Fruit fly (Drosophila melanogaster) whole organism, embryonic: ENCODE data around the gene CG34408.

Experiments
- Atf3 ChIP-seq: fragments of 200-800 bp; sonication (Bioruptor generic); optimal IDR thresholded peaks from 3 replicates; lab custom pipeline; 2016; ENCODE audit warnings: missing biosample characterization, missing genetic modification characterization
- Bdp1 ChIP-seq: fragments of 200-800 bp; sonication (Bioruptor generic); optimal IDR thresholded peaks from 3 replicates; lab custom pipeline; 2016; ENCODE audit warnings: missing biosample characterization, missing genetic modification characterization
- CG10565 ChIP-seq: fragments of 200-800 bp; sonication (Bioruptor generic); optimal IDR thresholded peaks from 3 replicates; lab custom pipeline; 2016; ENCODE audit warnings: missing biosample characterization, mild to moderate bottlenecking, missing genetic modification characterization
- CG11456 ChIP-seq: fragments of 200-800 bp; sonication (Bioruptor generic); IDR thresholded peaks from 3 replicates; pipeline ENCODE4 v1.3.6; 2022; ENCODE audit warnings: missing biosample characterization, missing genetic modification characterization
- CG13424 ChIP-seq: fragments of 200-800 bp; sonication (Bioruptor generic); optimal IDR thresholded peaks from 2 replicates; lab custom pipeline; 2019; ENCODE audit warnings: missing biosample characterization, mild to moderate bottlenecking, missing genetic modification characterization, moderate library complexity
- CG14050 ChIP-seq: fragments of 200-800 bp; sonication (Bioruptor generic); IDR thresholded peaks from 3 replicates; pipeline ENCODE4 v1.3.6; 2022; ENCODE audit warnings: missing biosample characterization, missing genetic modification characterization
- CG15514 ChIP-seq: fragments of 200-800 bp; sonication (Bioruptor generic); optimal IDR thresholded peaks from 3 replicates; lab custom pipeline; 2017; ENCODE audit warnings: missing biosample characterization, missing genetic modification characterization, mild to moderate bottlenecking, moderate library complexity, missing genetic modification reagents
- CG17612 ChIP-seq: fragments of 200-800 bp; sonication (Bioruptor generic); IDR thresholded peaks from 2 replicates; pipeline ENCODE4 v1.3.6; 2022; ENCODE audit warnings: missing biosample characterization, missing genetic modification characterization
- CG1792 ChIP-seq: fragments of 200-800 bp; sonication (Bioruptor generic); optimal IDR thresholded peaks from 2 replicates; lab custom pipeline; 2016; ENCODE audit warnings: missing biosample characterization, missing genetic modification characterization
- CG30403 ChIP-seq: fragments of 200-800 bp; sonication (Bioruptor generic); optimal IDR thresholded peaks from 3 replicates; lab custom pipeline; 2016; ENCODE audit warnings: missing biosample characterization, missing genetic modification characterization
- CG32767 ChIP-seq: fragments of 200-800 bp; sonication (Bioruptor generic); IDR thresholded peaks from 2 replicates; pipeline ENCODE4 v1.3.6; 2022; ENCODE audit warnings: missing biosample characterization, missing genetic modification characterization
- CG34224 ChIP-seq: fragments of 200-800 bp; sonication (Bioruptor generic); IDR thresholded peaks from 3 replicates; pipeline ENCODE4 v1.3.6; 2022; ENCODE audit warnings: missing biosample characterization, missing genetic modification characterization; ENCODE audit not compliant: partially characterized antibody
- CG3847 ChIP-seq: fragments of 200-800 bp; sonication (Bioruptor generic); IDR thresholded peaks from 2 replicates; pipeline ENCODE4 v1.3.6; 2022; ENCODE audit warnings: missing biosample characterization, missing genetic modification characterization
- CG4617 ChIP-seq: fragments of 200-800 bp; sonication (Bioruptor generic); optimal IDR thresholded peaks from 3 replicates; lab custom pipeline; 2016; ENCODE audit warnings: missing biosample characterization, missing genetic modification characterization, borderline replicate concordance
- CG5953 ChIP-seq: fragments of 200-800 bp; sonication (Bioruptor generic); IDR thresholded peaks from 2 replicates; pipeline ENCODE4 v1.3.6; 2022; ENCODE audit warnings: missing biosample characterization, missing genetic modification characterization
- CG6854 ChIP-seq: fragments of 200-800 bp; sonication (Bioruptor generic); optimal IDR thresholded peaks from 3 replicates; lab custom pipeline; 2017; ENCODE audit warnings: missing biosample characterization, mild to moderate bottlenecking, missing genetic modification characterization
- CG8388 ChIP-seq: fragments of 200-800 bp; sonication (Bioruptor generic); optimal IDR thresholded peaks from 2 replicates; lab custom pipeline; 2019; ENCODE audit warnings: missing biosample characterization, mild to moderate bottlenecking, missing genetic modification characterization, moderate library complexity
- CHES-1-like ChIP-seq: fragments of 200-800 bp; sonication (Bioruptor generic); optimal IDR thresholded peaks from 2 replicates; lab custom pipeline; 2016; ENCODE audit warnings: missing biosample characterization, missing genetic modification characterization
- CTCF ChIP-seq: fragments of 200-800 bp; sonication (Bioruptor generic); optimal IDR thresholded peaks from 2 replicates; lab custom pipeline; 2017; ENCODE audit warnings: missing biosample characterization, mild to moderate bottlenecking, missing genetic modification characterization, moderate library complexity
- CkIIα-i1 ChIP-seq: fragments of 200-800 bp; sonication (Bioruptor generic); IDR thresholded peaks from 2 replicates; pipeline ENCODE4 v1.3.6; 2022; ENCODE audit warnings: missing biosample characterization, missing genetic modification characterization
- D19A ChIP-seq: fragments of 200-800 bp; optimal IDR thresholded peaks from 3 replicates; lab custom pipeline; 2019; ENCODE audit warnings: missing biosample characterization, mild to moderate bottlenecking, missing genetic modification characterization, moderate library complexity
- Deaf1 ChIP-seq: fragments of 200-800 bp; optimal IDR thresholded peaks from 3 replicates; lab custom pipeline; 2019; ENCODE audit warnings: missing biosample characterization, mild to moderate bottlenecking, missing genetic modification characterization, moderate library complexity
- Dll ChIP-seq: fragments of 200-800 bp; sonication (Bioruptor generic); IDR thresholded peaks from 4 replicates; pipeline ENCODE4 v1.3.6; 2022; ENCODE audit warnings: missing biosample characterization, missing genetic modification characterization; ENCODE audit not compliant: partially characterized antibody
- Dp ChIP-seq: fragments of 200-800 bp; sonication (Bioruptor generic); optimal IDR thresholded peaks from 2 replicates; lab custom pipeline; 2018; ENCODE audit warnings: missing biosample characterization, mild to moderate bottlenecking, missing genetic modification characterization, moderate library complexity
- Eip74EF ChIP-seq, 2 experiments: fragments of 200-800 bp in 1 of 2; fragments of >200 bp in 1 of 2; sonication (Bioruptor generic) in 1 of 2; optimal IDR thresholded peaks; 2 replicates each; lab custom pipeline; 2017 to 2019; ENCODE audit warnings: missing biosample characterization in 2 of 2, missing genetic modification characterization in 2 of 2, mild to moderate bottlenecking in 1 of 2, moderate library complexity in 1 of 2
- HHEX ChIP-seq: fragments of 200-800 bp; sonication (Bioruptor generic); optimal IDR thresholded peaks from 3 replicates; lab custom pipeline; 2017; ENCODE audit warnings: missing biosample characterization, mild to moderate bottlenecking, missing genetic modification characterization, missing genetic modification reagents
- HLHmδ ChIP-seq: fragments of 200-800 bp; sonication (Bioruptor generic); optimal IDR thresholded peaks from 2 replicates; lab custom pipeline; 2018; ENCODE audit warnings: missing biosample characterization, mild to moderate bottlenecking, missing genetic modification characterization, moderate library complexity
- Hey ChIP-seq: fragments of 200-800 bp; sonication (Bioruptor generic); optimal IDR thresholded peaks from 3 replicates; lab custom pipeline; 2018; ENCODE audit warnings: missing biosample characterization, mild to moderate bottlenecking, missing genetic modification characterization
- Max ChIP-seq: fragments of 200-800 bp; sonication (Bioruptor generic); optimal IDR thresholded peaks from 2 replicates; lab custom pipeline; 2016; ENCODE audit warnings: missing biosample characterization, mild to moderate bottlenecking, missing genetic modification characterization
- Meics ChIP-seq: fragments of 200-800 bp; sonication (Bioruptor generic); optimal IDR thresholded peaks from 2 replicates; lab custom pipeline; 2017; ENCODE audit warnings: missing biosample characterization, mild to moderate bottlenecking, missing genetic modification characterization
- NC2α ChIP-seq: fragments of 200-800 bp; sonication (Bioruptor generic); optimal IDR thresholded peaks from 2 replicates; lab custom pipeline; 2016; ENCODE audit warnings: missing biosample characterization, missing genetic modification characterization
- NC2β ChIP-seq: fragments of 200-800 bp; sonication (Bioruptor generic); optimal IDR thresholded peaks from 2 replicates; lab custom pipeline; 2016; ENCODE audit warnings: missing biosample characterization, missing genetic modification characterization
- Oli ChIP-seq: fragments of 200-800 bp; sonication (Bioruptor generic); optimal IDR thresholded peaks from 2 replicates; lab custom pipeline; 2018; ENCODE audit warnings: missing biosample characterization, mild to moderate bottlenecking, missing genetic modification characterization, moderate library complexity
- Sin3A ChIP-seq: fragments of >200 bp; optimal IDR thresholded peaks from 2 replicates; lab custom pipeline; 2018
- Six4 ChIP-seq: fragments of 200-800 bp; sonication (Bioruptor generic); optimal IDR thresholded peaks from 2 replicates; lab custom pipeline; 2016; ENCODE audit warnings: missing biosample characterization, missing genetic modification characterization
- bcd ChIP-seq: fragments of 200-800 bp; sonication (Bioruptor generic); optimal IDR thresholded peaks from 2 replicates; lab custom pipeline; 2017; ENCODE audit warnings: missing biosample characterization, mild to moderate bottlenecking, missing genetic modification characterization
- br ChIP-seq: fragments of >200 bp; optimal IDR thresholded peaks from 2 replicates; lab custom pipeline; 2017
- btn ChIP-seq: fragments of 200-800 bp; sonication (Bioruptor generic); optimal IDR thresholded peaks from 2 replicates; lab custom pipeline; 2016; ENCODE audit warnings: missing biosample characterization, missing genetic modification characterization
- cas ChIP-seq: fragments of 200-800 bp; sonication (Bioruptor generic); IDR thresholded peaks from 2 replicates; pipeline ENCODE4 v1.3.6; 2022; ENCODE audit warnings: missing biosample characterization, missing genetic modification characterization
- cg ChIP-seq: fragments of 200-800 bp; sonication (Bioruptor generic); optimal IDR thresholded peaks from 3 replicates; lab custom pipeline; 2019; ENCODE audit warnings: missing biosample characterization, mild to moderate bottlenecking, missing genetic modification characterization, moderate library complexity
- chif ChIP-seq, 2 experiments: fragments of 200-800 bp; sonication (Bioruptor generic); optimal IDR thresholded peaks; 3 replicates each; lab custom pipeline; 2016; ENCODE audit warnings: missing biosample characterization in 2 of 2, missing genetic modification characterization in 2 of 2
- grn ChIP-seq: fragments of 200-800 bp; sonication (Bioruptor generic); optimal IDR thresholded peaks from 3 replicates; lab custom pipeline; 2017; ENCODE audit warnings: missing biosample characterization, missing genetic modification characterization
- her ChIP-seq: fragments of 200-800 bp; sonication (Bioruptor generic); optimal IDR thresholded peaks from 2 replicates; lab custom pipeline; 2016; ENCODE audit warnings: missing biosample characterization, missing genetic modification characterization
- inv ChIP-seq: fragments of 200-800 bp; sonication (Bioruptor generic); IDR thresholded peaks from 2 replicates; pipeline ENCODE4 v1.3.6; 2022; ENCODE audit warnings: missing biosample characterization, missing genetic modification characterization; ENCODE audit not compliant: partially characterized antibody
- lilli ChIP-seq: fragments of 200-800 bp; sonication (Bioruptor generic); optimal IDR thresholded peaks from 3 replicates; lab custom pipeline; 2016; ENCODE audit warnings: missing biosample characterization, missing genetic modification characterization
- lmd ChIP-seq: fragments of 200-800 bp; sonication (Bioruptor generic); IDR thresholded peaks from 2 replicates; pipeline ENCODE4 v1.3.6; 2022; ENCODE audit warnings: missing biosample characterization, missing genetic modification characterization
- maf-S ChIP-seq: fragments of 200-800 bp; sonication (Bioruptor generic); optimal IDR thresholded peaks from 2 replicates; lab custom pipeline; 2016; ENCODE audit warnings: missing biosample characterization, missing genetic modification characterization
- mirr ChIP-seq: fragments of 200-800 bp; sonication (Bioruptor generic); optimal IDR thresholded peaks from 3 replicates; lab custom pipeline; 2018; ENCODE audit warnings: missing biosample characterization, mild to moderate bottlenecking, missing genetic modification characterization
- pros ChIP-seq: fragments of 200-800 bp; sonication (Bioruptor generic); optimal IDR thresholded peaks from 3 replicates; lab custom pipeline; 2019; ENCODE audit warnings: missing biosample characterization, mild to moderate bottlenecking, missing genetic modification characterization, moderate library complexity
- tap ChIP-seq: fragments of 200-800 bp; optimal IDR thresholded peaks from 3 replicates; lab custom pipeline; 2019; ENCODE audit warnings: missing biosample characterization, mild to moderate bottlenecking, missing genetic modification characterization, moderate library complexity
- trem ChIP-seq: fragments of 200-800 bp; optimal IDR thresholded peaks from 3 replicates; lab custom pipeline; 2019; ENCODE audit warnings: missing biosample characterization, mild to moderate bottlenecking, missing genetic modification characterization, moderate library complexity

Gene CG34408

dm6 chrX:10211128-10211914 lies 8.6 kb upstream of the CG34408 start (continued):
- TF ChIP-seq maf-S: peak; percentile 40
- TF ChIP-seq lmd (GFP tag; lab: Robert Waterston, UW): peak; percentile 41; the same call in 1 of the 2 replicates
- TF ChIP-seq CG15514 (GFP tag; lab: Kevin White, UChicago): no peak
- TF ChIP-seq pros (GFP tag; lab: Kevin White, UChicago): no peak
- no peak for TF ChIP-seq CTCF (GFP tag; lab: Kevin White, UChicago)
- no peak for TF ChIP-seq CG4617
- TF ChIP-seq NC2β: no peak
- TF ChIP-seq lilli (GFP tag; lab: Kevin White, UChicago): peak; percentile 63
- peak; percentile 45 for TF ChIP-seq Six4 (GFP tag; lab: Kevin White, UChicago)
- no peak for TF ChIP-seq Dll
- peak; percentile 28 for TF ChIP-seq Max
- peak; percentile 70 for TF ChIP-seq Meics (GFP tag; lab: Kevin White, UChicago)
- TF ChIP-seq trem (tag; lab: Kevin White, UChicago): peak; percentile 43
- TF ChIP-seq HLHmδ (GFP tag; lab: Kevin White, UChicago): peak; percentile 35
- no peak for TF ChIP-seq CG32767 (GFP tag; lab: Robert Waterston, UW)
- TF ChIP-seq CG10565 (GFP tag; lab: Kevin White, UChicago): no peak
- peak; percentile 30 for TF ChIP-seq CHES-1-like
- TF ChIP-seq her (GFP tag; lab: Kevin White, UChicago): no peak
- no peak for TF ChIP-seq Sin3A (lab: Kevin White, UChicago)
- TF ChIP-seq mirr: peak; percentile 19
- TF ChIP-seq Hey (tag; lab: Kevin White, UChicago): no peak
- peak in 1 of 2 experiments; percentile 1 for TF ChIP-seq Eip74EF (GFP tag; optimal IDR thresholded peaks at IDR 0.05; lab: Kevin White, UChicago)
- TF ChIP-seq CG30403 (GFP tag; lab: Kevin White, UChicago): peak; percentile 72
- peak; percentile 45 for TF ChIP-seq CG6854
- TF ChIP-seq NC2α (GFP tag; lab: Kevin White, UChicago): no peak
- TF ChIP-seq CG11456: no peak
- TF ChIP-seq CG8388 (GFP tag; lab: Kevin White, UChicago): no peak
- TF ChIP-seq grn (GFP tag; lab: Kevin White, UChicago): no peak
- no peak for TF ChIP-seq CG17612 (GFP tag; lab: Robert Waterston, UW)
- no peak for TF ChIP-seq br
- TF ChIP-seq CG14050: no peak
- no peak for TF ChIP-seq cas (GFP tag; lab: Robert Waterston, UW)
- TF ChIP-seq Bdp1 (GFP tag; lab: Kevin White, UChicago): no peak
- TF ChIP-seq Dp (GFP tag; lab: Kevin White, UChicago): no peak
- no peak for TF ChIP-seq btn
- TF ChIP-seq inv: no peak
- TF ChIP-seq cg (GFP tag; lab: Kevin White, UChicago): peak; percentile 94
- TF ChIP-seq CG13424: peak; percentile 69
- TF ChIP-seq CG1792 (GFP tag; lab: Kevin White, UChicago): no peak
- TF ChIP-seq chif (GFP tag; optimal IDR thresholded peaks at IDR 0.05; lab: Kevin White, UChicago): peak in 1 of 2 experiments; percentile 4
- peak; percentile 39 for TF ChIP-seq CG34224 (GFP tag; lab: Robert Waterston, UW)
- no peak for TF ChIP-seq CG3847
- peak; percentile 41 for TF ChIP-seq tap
- peak; percentile 55 for TF ChIP-seq Deaf1 (tag; lab: Kevin White, UChicago)
- peak; percentile 61 for TF ChIP-seq HHEX (GFP tag; lab: Kevin White, UChicago)
- TF ChIP-seq CkIIα-i1 (GFP tag; lab: Robert Waterston, UW): no peak
- peak; percentile 53 for TF ChIP-seq bcd (GFP tag; lab: Kevin White, UChicago)
- TF ChIP-seq Oli (tag; lab: Kevin White, UChicago): peak; percentile 78
- TF ChIP-seq D19A (tag; lab: Kevin White, UChicago): peak; percentile 99
- no peak for TF ChIP-seq CG5953 (GFP tag; lab: Robert Waterston, UW)
- peak; percentile 25 for TF ChIP-seq Atf3 (GFP tag; lab: Kevin White, UChicago)
